Worm (Caenorhabditis elegans) whole organism, late embryonic: ENCODE measurements around the gene C49C3.7.

Experiments
- ahr-1 ChIP-seq: sonication (generic microtip); optimal IDR thresholded peaks from 2 replicates; lab custom pipeline; 2016; ENCODE audit warnings: missing genetic modification characterization, missing compliant biosample characterization
- ceh-31 ChIP-seq: sonication (generic microtip); optimal IDR thresholded peaks from 2 replicates; lab custom pipeline; 2016; ENCODE audit warnings: missing genetic modification characterization, missing compliant biosample characterization
- pax-1 ChIP-seq: fragments of 150-350 bp; optimal IDR thresholded peaks from 2 replicates; lab custom pipeline; 2014; ENCODE audit warnings: missing biosample characterization, missing genetic modification characterization
- pha-4 ChIP-seq: fragments of 150-350 bp; optimal IDR thresholded peaks from 2 replicates; lab custom pipeline; 2018; ENCODE audit warnings: missing biosample characterization, missing genetic modification reagents, missing genetic modification characterization

ce11 chrIV:17382029-17382428, 49.7 kb downstream of the C49C3.7 start, which contains the start of gene C30H6.8:
- TF ChIP-seq pha-4 (tag; lab: Kevin White, UChicago) (no peak), pax-1 (tag; lab: Kevin White, UChicago) (no peak), ahr-1 (tag; lab: Kevin White, UChicago) (no peak), ceh-31 (tag; lab: Kevin White, UChicago) (no peak)
